Worm (Caenorhabditis elegans): ENCODE data around the gene ufm-1.

DNA sequence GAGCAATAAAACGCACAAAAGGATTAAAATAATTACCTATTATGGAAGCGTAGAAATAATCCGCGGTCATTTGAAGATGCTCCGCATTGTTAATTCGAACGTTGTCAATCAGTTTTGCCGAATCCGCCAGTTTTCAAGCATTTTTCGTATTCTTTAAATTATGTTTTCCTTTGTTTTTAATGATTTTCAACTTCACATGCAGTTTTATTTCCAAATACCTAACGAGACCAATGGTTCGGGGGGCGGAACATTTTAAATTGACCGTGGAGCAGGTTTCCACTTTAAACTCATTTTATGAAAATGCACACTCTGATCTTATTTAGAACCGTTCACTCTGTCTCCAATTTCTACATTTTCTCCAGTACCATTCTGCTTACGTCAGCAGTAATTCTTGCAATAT is 35.9 kb downstream of the ufm-1 start, which contains the start of gene ZK688.4:
- TF ChIP-seq him-1 (tag; optimal IDR thresholded peaks at IDR 0.05) (no peak), dao-5 (tag; optimal IDR thresholded peaks at IDR 0.05) (no peak)
